Worm (Caenorhabditis elegans) whole organism, midembryonic: Measurements from ENCODE around the gene hacl-1.

Experiments used
- T22C8.4 ChIP-seq: fragments of 200-800 bp; sonication (Bioruptor generic); IDR thresholded peaks from 2 replicates; pipeline ENCODE4 v1.3.6; 2022; ENCODE audit warnings: missing genetic modification characterization, missing compliant biosample characterization
- cog-1 ChIP-seq: sonication (generic microtip); optimal IDR thresholded peaks from 2 replicates; lab custom pipeline; 2016; ENCODE audit warnings: missing genetic modification characterization, missing compliant biosample characterization
- flt-1 ChIP-seq: fragments of 200-800 bp; sonication (Bioruptor generic); IDR thresholded peaks from 2 replicates; pipeline ENCODE4 v1.3.6; 2022; ENCODE audit warnings: missing genetic modification characterization, missing compliant biosample characterization
- klf-2 ChIP-seq: fragments of 200-800 bp; sonication (Bioruptor generic); conservative IDR thresholded peaks from 2 replicates; pipeline ENCODE4 v1.3.6; 2022; ENCODE audit warnings: missing genetic modification reagents, missing genetic modification characterization, missing compliant biosample characterization
- med-1 ChIP-seq: sonication (generic microtip); optimal IDR thresholded peaks from 2 replicates; lab custom pipeline; 2017; ENCODE audit warnings: missing genetic modification characterization, mild to moderate bottlenecking, missing compliant biosample characterization, antibody characterized with exemption, missing genetic modification reagents; ENCODE audit not compliant: insufficient read depth
- ref-1 ChIP-seq: fragments of 200-800 bp; sonication (Bioruptor generic); conservative IDR thresholded peaks from 2 replicates; pipeline ENCODE4 v1.3.6; 2022; ENCODE audit warnings: missing genetic modification reagents, missing genetic modification characterization, missing compliant biosample characterization
- tab-1 ChIP-seq: fragments of 200-800 bp; sonication (Bioruptor generic); IDR thresholded peaks from 2 replicates; pipeline ENCODE4 v1.3.6; 2022; ENCODE audit warnings: missing genetic modification characterization, missing compliant biosample characterization
- ztf-23 ChIP-seq: fragments of 200-800 bp; sonication (Bioruptor generic); IDR thresholded peaks from 2 replicates; pipeline ENCODE4 v1.3.6; 2022; ENCODE audit warnings: missing genetic modification reagents, missing genetic modification characterization, missing compliant biosample characterization
- ztf-29 ChIP-seq: fragments of 200-800 bp; sonication (Bioruptor generic); IDR thresholded peaks from 2 replicates; pipeline ENCODE4 v1.3.6; 2022; ENCODE audit warnings: missing genetic modification reagents, missing genetic modification characterization, missing compliant biosample characterization

- TF ChIP-seq klf-2 (GFP tag; lab: Robert Waterston, UW) (no peak), ztf-23 (no peak), flt-1 (GFP tag; lab: Robert Waterston, UW) (no peak), tab-1 (no peak), ref-1 (GFP tag; lab: Robert Waterston, UW) (no peak), cog-1 (tag; lab: Kevin White, UChicago) (no peak), med-1 (no peak), ztf-29 (GFP tag; lab: Robert Waterston, UW) (no peak), T22C8.4 (GFP tag; lab: Robert Waterston, UW) (no peak)
Observed at ce11 chrII:11485200-11485599, 7.6 kb downstream of the hacl-1 start, which contains the start of gene twk-5.
